Worm (Caenorhabditis elegans): ENCODE measurements around the gene tig-2.

ce11 chrV:4775140-4775539 lies 45.2 kb upstream of the tig-2 start:
- no peak for TF ChIP-seq him-1 (tag; optimal IDR thresholded peaks at IDR 0.05)
- no peak for TF ChIP-seq W03F9.2 (tag; optimal IDR thresholded peaks at IDR 0.05)
- no peak for TF ChIP-seq dao-5 (tag; optimal IDR thresholded peaks at IDR 0.05)
